Fruit fly (Drosophila melanogaster): ENCODE measurements around the gene PGRP-LA.

The PGRP-LA gene

DNA sequence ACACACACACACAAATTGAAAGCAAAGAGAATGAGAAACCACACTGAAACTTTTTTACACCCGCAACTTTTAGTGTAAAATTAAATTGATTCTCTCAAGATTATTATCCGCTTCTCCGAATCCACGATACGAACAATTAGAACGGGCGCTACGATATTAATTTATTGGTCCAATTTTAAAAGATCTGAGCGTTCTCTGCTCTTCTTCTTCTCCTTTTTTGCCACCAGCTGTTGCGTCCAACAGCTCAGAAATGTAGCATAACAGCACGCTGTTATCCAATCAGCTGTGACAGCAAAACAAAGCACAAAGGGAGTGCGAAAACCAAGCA, 24.5 kb downstream of the PGRP-LA start, which contains the start of the genes UGP and Svip:
Gene UGP, minus strand, starts transcription at position 223 of the 328 bp plus-strand sequence.
Gene Svip, plus strand, starts transcription at position 287 of the 328 bp plus-strand sequence.
- TF ChIP-seq CG8478 (optimal IDR thresholded peaks at IDR 0.05): no peak
- TF ChIP-seq CTCF (optimal IDR thresholded peaks at IDR 0.05): no peak

dm6 chr3L:9360217-9360692, 26.1 kb downstream of the PGRP-LA start, which contains the start of gene Pdxk:
Pdxk (plus strand) TSS chr3L:9360316.
- TF ChIP-seq CTCF (optimal IDR thresholded peaks at IDR 0.05) (no peak), CG8478 (optimal IDR thresholded peaks at IDR 0.05) (no peak)

- no peak for TF ChIP-seq CG8478 (optimal IDR thresholded peaks at IDR 0.05)
- no peak for TF ChIP-seq CTCF (optimal IDR thresholded peaks at IDR 0.05)
These were observed 27.8 kb downstream of the PGRP-LA start, which contains the start of gene CG34456 for dm6 chr3L:9361894-9362293. CG34456 (plus strand) TSS chr3L:9362108.

DNA sequence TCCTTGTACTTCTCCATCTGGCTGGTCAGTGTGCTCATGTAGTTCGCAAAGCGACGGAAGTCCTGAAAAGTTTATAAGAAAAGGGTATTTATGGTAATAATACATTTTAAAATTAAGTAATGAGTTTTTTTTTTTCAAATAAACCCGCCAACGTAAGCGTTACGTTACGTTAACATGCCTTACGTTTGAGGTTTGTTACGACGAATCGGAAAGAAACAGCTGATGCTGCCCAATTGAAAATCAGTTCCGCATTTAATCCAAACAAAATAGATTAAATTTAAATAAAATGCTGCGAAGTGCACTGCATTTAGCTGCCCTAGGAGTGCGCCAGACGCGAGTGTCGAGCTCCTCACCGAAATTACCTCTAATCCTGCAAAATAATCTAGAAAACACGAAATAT, 30.0 kb downstream of the PGRP-LA start, which contains the start of gene mRRF1:
Gene mRRF1, plus strand, starts transcription at position 220 of the 400 bp plus-strand sequence.
- no peak for TF ChIP-seq CTCF (optimal IDR thresholded peaks at IDR 0.05)
- no peak for TF ChIP-seq CG8478 (optimal IDR thresholded peaks at IDR 0.05)

dm6 chr3L:9366850-9367430, 32.8 kb downstream of the PGRP-LA start, which contains the start of the genes Klp67A and CG4452:
Klp67A (minus strand) TSS chr3L:9367046.
CG4452 (plus strand) TSS chr3L:9367377.
- TF ChIP-seq CG8478 (optimal IDR thresholded peaks at IDR 0.05): no peak
- no peak for TF ChIP-seq CTCF (optimal IDR thresholded peaks at IDR 0.05)

- TF ChIP-seq CTCF (optimal IDR thresholded peaks at IDR 0.05) (no peak), CG8478 (optimal IDR thresholded peaks at IDR 0.05) (no peak)
These were observed 33.3 kb downstream of the PGRP-LA start for dm6 chr3L:9367431-9367867.

DNA sequence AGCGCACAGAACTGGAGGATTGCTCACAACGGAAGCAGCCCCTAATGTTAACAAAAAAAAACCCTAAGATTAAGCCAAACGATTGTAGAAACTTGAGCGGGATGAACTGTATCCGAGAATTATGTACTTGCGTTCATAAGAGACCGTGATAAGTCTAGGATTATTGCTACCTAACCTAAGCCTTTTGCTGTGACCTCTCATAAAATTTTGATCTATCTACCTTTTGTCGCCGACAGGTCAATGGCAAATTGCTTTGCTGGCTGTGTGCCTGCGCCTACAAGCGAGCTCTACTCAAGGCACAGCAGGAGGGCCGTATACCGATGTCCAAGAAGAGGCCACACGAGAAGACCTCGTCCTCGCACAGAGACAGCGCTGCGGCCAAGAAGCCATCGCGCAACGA, 34.5 kb downstream of the PGRP-LA start:
- TF ChIP-seq CG8478 (optimal IDR thresholded peaks at IDR 0.05) (no peak), CTCF (optimal IDR thresholded peaks at IDR 0.05) (no peak)

- TF ChIP-seq CG8478 (optimal IDR thresholded peaks at IDR 0.05) (no peak), CTCF (optimal IDR thresholded peaks at IDR 0.05) (no peak)
These were observed 36.8 kb downstream of the PGRP-LA start, which contains the start of gene Fdx1 for dm6 chr3L:9370907-9371365. Fdx1 (minus strand) TSS chr3L:9371238.

dm6 chr3L:9372278-9372975, 38.3 kb downstream of the PGRP-LA start, which contains the start of the genes Hsp67Bc, CG4456 and Hsp22:
Hsp67Bc (minus strand) TSS chr3L:9372497.
CG4456 (plus strand) TSS chr3L:9372722.
Hsp22 (plus strand) TSS chr3L:9372931.
- TF ChIP-seq CG8478 (optimal IDR thresholded peaks at IDR 0.05): no peak
- TF ChIP-seq CTCF (optimal IDR thresholded peaks at IDR 0.05): no peak

DNA sequence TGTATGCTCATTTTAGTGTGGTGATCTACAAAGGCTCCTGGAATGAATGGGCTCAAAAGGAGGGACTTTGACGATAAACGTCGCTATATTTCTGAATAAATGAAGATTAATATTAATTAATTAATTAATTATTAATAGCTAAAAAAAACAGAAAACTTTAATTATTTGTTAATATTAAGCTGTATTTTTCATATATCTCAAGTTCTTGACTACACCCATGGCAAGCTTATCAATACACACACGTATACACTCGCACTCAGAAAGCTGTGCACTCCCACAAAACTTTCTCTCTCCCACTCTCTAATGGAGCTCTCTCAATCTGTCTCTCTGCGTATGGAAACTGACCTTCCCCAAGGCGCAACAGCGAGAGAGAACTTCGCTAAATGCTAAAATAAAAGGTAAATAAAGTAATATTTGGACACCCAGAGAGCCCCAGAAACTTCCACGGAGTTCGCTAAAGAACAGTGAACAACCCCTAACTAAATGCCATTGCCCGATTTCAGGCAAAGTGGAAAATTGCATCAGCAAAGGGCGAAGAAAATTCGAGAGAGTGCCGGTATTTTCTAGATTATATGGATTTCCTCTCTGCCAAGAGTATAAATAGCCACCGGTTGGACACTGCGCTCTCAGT, 39.4 kb downstream of the PGRP-LA start:
- no peak for TF ChIP-seq CTCF (optimal IDR thresholded peaks at IDR 0.05)
- no peak for TF ChIP-seq CG8478 (optimal IDR thresholded peaks at IDR 0.05)

DNA sequence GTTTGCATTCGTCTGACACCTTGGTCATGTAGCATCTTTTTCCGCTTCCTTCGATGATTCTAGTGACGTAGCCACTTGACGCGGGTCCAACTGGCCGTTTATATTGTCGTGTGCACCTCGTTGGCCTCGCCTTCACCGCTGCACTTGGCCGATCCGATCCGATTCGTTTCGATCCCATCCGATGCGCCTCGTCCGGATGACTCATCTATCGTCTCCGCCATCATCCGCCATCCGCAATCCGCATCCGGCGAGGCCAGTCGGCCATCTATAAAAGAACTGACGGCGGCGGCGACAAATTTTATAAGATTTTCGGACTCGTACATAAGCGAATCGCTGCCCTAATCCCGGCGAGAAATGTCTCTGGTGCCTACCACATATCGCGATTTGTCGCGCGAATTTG, 41.0 kb downstream of the PGRP-LA start, which contains the start of gene CG4461:
Gene CG4461, plus strand, starts transcription at position 301 of the 400 bp plus-strand sequence.
- no peak for TF ChIP-seq CTCF (optimal IDR thresholded peaks at IDR 0.05)
- TF ChIP-seq CG8478 (optimal IDR thresholded peaks at IDR 0.05): no peak

dm6 chr3L:9376573-9376972, 42.4 kb downstream of the PGRP-LA start:
- TF ChIP-seq CG8478 (optimal IDR thresholded peaks at IDR 0.05) (no peak), CTCF (optimal IDR thresholded peaks at IDR 0.05) (no peak)

- no peak for TF ChIP-seq CTCF (optimal IDR thresholded peaks at IDR 0.05)
- TF ChIP-seq CG8478 (optimal IDR thresholded peaks at IDR 0.05): no peak
These were observed 43.3 kb downstream of the PGRP-LA start, which contains the start of gene Hsp26 for dm6 chr3L:9377198-9378035. Hsp26 (minus strand) TSS chr3L:9377427.
